Worm (Caenorhabditis elegans): Measurements from ENCODE around the gene B0432.7.

ce11 chrII:257519-257918 lies 16.3 kb downstream of the B0432.7 start, which contains the start of gene cat-2:
- no peak for TF ChIP-seq skn-1 (tag; optimal IDR thresholded peaks at IDR 0.05)
- TF ChIP-seq fkh-10 (GFP tag; optimal IDR thresholded peaks at IDR 0.05), result no peak
- TF ChIP-seq elt-2 (tag; optimal IDR thresholded peaks at IDR 0.05), result no peak
